Worm (Caenorhabditis elegans): ENCODE results near the gene K02A2.1.

K02A2.1 gene

DNA sequence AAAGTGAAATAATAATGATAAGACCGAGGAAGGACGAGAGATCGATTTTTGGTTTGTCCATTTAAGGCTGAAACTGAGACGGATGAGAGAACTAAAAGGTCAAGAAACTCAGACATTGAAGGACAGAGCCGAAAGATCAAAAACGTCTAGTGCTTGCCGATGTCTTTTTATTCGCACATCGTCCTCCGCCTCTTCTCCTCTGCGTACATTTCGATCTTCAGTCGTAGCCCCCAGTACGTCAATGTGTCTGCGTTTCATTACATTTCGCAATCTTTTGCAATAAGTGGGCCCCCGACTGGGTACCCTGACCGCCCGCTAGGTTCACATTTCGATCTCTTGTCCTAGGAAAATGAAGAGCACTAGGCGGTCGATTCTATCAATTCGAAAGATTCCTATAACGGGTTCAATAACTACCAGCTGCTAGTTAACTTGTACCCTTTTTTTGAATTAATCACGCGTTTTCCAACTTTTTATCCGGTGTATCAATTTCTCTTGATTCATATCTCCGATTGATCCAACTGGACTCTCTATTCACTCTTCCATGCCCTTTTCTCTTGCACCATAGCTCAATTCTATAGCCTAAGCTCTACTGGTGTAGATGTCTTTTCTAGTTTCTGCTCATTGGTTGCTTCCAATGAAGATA lies 42.9 kb upstream of the K02A2.1 start (continued):
- TF ChIP-seq nhr-10 (tag; optimal IDR thresholded peaks at IDR 0.05) (no peak), egl-27 (tag; optimal IDR thresholded peaks at IDR 0.05) (no peak), zip-11 (GFP tag; IDR thresholded peaks at IDR 0.05) (no peak), nhr-102 (tag; optimal IDR thresholded peaks at IDR 0.05) (no peak), nhr-237 (tag; optimal IDR thresholded peaks at IDR 0.05) (no peak), ceh-32 (tag; optimal IDR thresholded peaks at IDR 0.05; ENCODE audit: poor library complexity) (no peak), daf-16 (GFP tag; optimal IDR thresholded peaks at IDR 0.05) (no peak), daf-16 (tag; optimal IDR thresholded peaks at IDR 0.05) (peak; percentile 42), F26F4.8 (GFP tag; conservative IDR thresholded peaks at IDR 0.05) (no peak), dmd-8 (GFP tag; IDR thresholded peaks at IDR 0.05) (no peak), hlh-30 (tag; optimal IDR thresholded peaks at IDR 0.05; ENCODE audit: insufficient read depth) (peak; percentile 44), ama-1 (optimal IDR thresholded peaks at IDR 0.05) (peak; percentile 36), unc-39 (tag; optimal IDR thresholded peaks at IDR 0.05) (no peak), aha-1 (tag) (peak; percentile 82), ces-1 (GFP tag; optimal IDR thresholded peaks at IDR 0.05) (no peak), nhr-48 (tag; optimal IDR thresholded peaks at IDR 0.05) (peak; percentile 81), ctbp-1 (GFP tag; IDR thresholded peaks at IDR 0.05) (peak; percentile 42; the same call in 1 of the 2 replicates), nhr-28 (tag; optimal IDR thresholded peaks at IDR 0.05) (peak; percentile 78), ceh-20 (GFP tag; IDR thresholded peaks at IDR 0.05) (peak; percentile 46; the same call in 1 of the 2 replicates), hlh-11 (tag; optimal IDR thresholded peaks at IDR 0.05) (peak; percentile 85), egl-43 (GFP tag; IDR thresholded peaks at IDR 0.05) (no peak), Y75B8A.6 (GFP tag; IDR thresholded peaks at IDR 0.05) (no peak), attf-4 (tag; optimal IDR thresholded peaks at IDR 0.05) (no peak), jun-1 (tag; optimal IDR thresholded peaks at IDR 0.05) (no peak), nhr-25 (tag; optimal IDR thresholded peaks at IDR 0.05; ENCODE audit: borderline replicate concordance, insufficient read depth) (peak; percentile 86), tra-1 (GFP tag; IDR thresholded peaks at IDR 0.05) (0 out of 2 replicates have a peak, but pooled peaks have one; percentile 42), lsy-2 (tag; optimal IDR thresholded peaks at IDR 0.05) (peak; percentile 55 to 63), Y5F2A.4 (GFP tag; optimal IDR thresholded peaks at IDR 0.05) (no peak), nhr-77 (tag; optimal IDR thresholded peaks at IDR 0.05) (peak; percentile 28), daf-19 (GFP tag; conservative IDR thresholded peaks at IDR 0.05) (0 out of 2 replicates have a peak, but pooled peaks have one; percentile 44), lin-39 (tag; optimal IDR thresholded peaks at IDR 0.05) (no peak), spr-3 (GFP tag; optimal IDR thresholded peaks at IDR 0.05) (no peak), nhr-41 (GFP tag; IDR thresholded peaks at IDR 0.05) (peak; percentile 67; the same call in 1 of the 2 replicates), snpc-4 (tag; optimal IDR thresholded peaks at IDR 0.05) (no peak), lin-13 (GFP tag; optimal IDR thresholded peaks at IDR 0.05) (peak; percentile 42), mxl-3 (GFP tag; optimal IDR thresholded peaks at IDR 0.05) (peak; percentile 71), ztf-7 (tag; optimal IDR thresholded peaks at IDR 0.05) (peak; percentile 50), aly-2 (tag; optimal IDR thresholded peaks at IDR 0.05) (no peak), hmg-1.1 (GFP tag; IDR thresholded peaks at IDR 0.05) (peak; percentile 77), T26A8.4 (GFP tag; IDR thresholded peaks at IDR 0.05) (peak; percentile 62)

DNA sequence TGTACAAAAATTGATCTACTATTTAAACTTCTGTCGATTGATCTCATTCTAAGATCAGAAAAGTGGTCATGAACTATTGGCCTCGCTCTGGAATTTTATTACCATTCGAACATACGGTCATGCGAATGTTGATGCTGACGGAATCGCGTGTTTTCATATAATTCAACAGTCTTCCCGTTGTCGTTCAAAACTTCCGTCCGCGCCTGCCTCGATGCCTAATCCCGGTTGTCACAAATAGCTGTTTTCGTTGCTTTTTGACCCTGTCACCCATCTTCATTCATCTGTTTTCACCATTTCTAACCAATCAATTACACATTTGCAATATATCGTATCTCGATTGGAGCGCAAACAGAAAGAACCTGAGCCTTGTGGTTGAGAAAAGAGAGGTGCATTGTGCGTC lies 41.7 kb upstream of the K02A2.1 start:
- peak; percentile 38 for TF ChIP-seq hlh-30 (tag; optimal IDR thresholded peaks at IDR 0.05; ENCODE audit: insufficient read depth)
- peak in 1 of 2 experiments; percentile 63 for TF ChIP-seq unc-62 (GFP tag; optimal IDR thresholded peaks at IDR 0.05 in 1 of 2)
- TF ChIP-seq unc-62 (tag; optimal IDR thresholded peaks at IDR 0.05): no peak
- no peak for TF ChIP-seq hif-1 (tag; optimal IDR thresholded peaks at IDR 0.05)
- TF ChIP-seq mxl-3 (GFP tag; optimal IDR thresholded peaks at IDR 0.05): peak; percentile 28

Measured in whole organism, L4 larva.